Fruit fly (Drosophila melanogaster) whole organism, pupa: ENCODE results near the gene sra.

Source experiments
- CG10348 ChIP-seq: fragments of 200-800 bp; sonication (Bioruptor generic); IDR thresholded peaks from 2 replicates; pipeline ENCODE4 v1.3.6; 2022; ENCODE audit warnings: missing biosample characterization, missing genetic modification characterization
- CG12605 ChIP-seq: fragments of 200-800 bp; sonication (Bioruptor generic); IDR thresholded peaks from 2 replicates; pipeline ENCODE4 v1.3.6; 2022; ENCODE audit warnings: missing biosample characterization, missing genetic modification characterization
- CG13204 ChIP-seq: fragments of 200-800 bp; sonication (Bioruptor generic); optimal IDR thresholded peaks from 2 replicates; lab custom pipeline; 2018; ENCODE audit warnings: missing biosample characterization, mild to moderate bottlenecking, missing genetic modification characterization, moderate library complexity
- CG14655 ChIP-seq: fragments of 200-800 bp; sonication (Bioruptor generic); optimal IDR thresholded peaks from 3 replicates; lab custom pipeline; 2017; ENCODE audit warnings: mild to moderate bottlenecking, missing biosample characterization, missing genetic modification reagents, missing genetic modification characterization
- CG15710 ChIP-seq: fragments of 200-800 bp; sonication (Bioruptor generic); optimal IDR thresholded peaks from 2 replicates; lab custom pipeline; 2018; ENCODE audit warnings: missing biosample characterization, mild to moderate bottlenecking, missing genetic modification characterization, moderate library complexity
- CG17806 ChIP-seq: fragments of 200-800 bp; sonication (Bioruptor generic); optimal IDR thresholded peaks from 2 replicates; lab custom pipeline; 2018; ENCODE audit warnings: missing biosample characterization, mild to moderate bottlenecking, missing genetic modification characterization, moderate library complexity
- CG32121 ChIP-seq: fragments of 200-800 bp; sonication (Bioruptor generic); IDR thresholded peaks from 2 replicates; pipeline ENCODE4 v1.3.6; 2022; ENCODE audit warnings: missing biosample characterization, missing genetic modification characterization
- CG34367 ChIP-seq: fragments of 200-800 bp; sonication (Bioruptor generic); optimal IDR thresholded peaks from 2 replicates; lab custom pipeline; 2018; ENCODE audit warnings: missing biosample characterization, mild to moderate bottlenecking, missing genetic modification characterization
- CG4496 ChIP-seq: fragments of 200-800 bp; sonication (Bioruptor generic); IDR thresholded peaks from 3 replicates; pipeline ENCODE4 v1.3.6; 2022; ENCODE audit warnings: missing biosample characterization, missing genetic modification characterization
- CG8159 ChIP-seq: fragments of 200-800 bp; sonication (Bioruptor generic); optimal IDR thresholded peaks from 3 replicates; lab custom pipeline; 2018; ENCODE audit warnings: missing biosample characterization, mild to moderate bottlenecking, missing genetic modification characterization, moderate library complexity
- CG8301 ChIP-seq: fragments of 200-800 bp; sonication (Bioruptor generic); optimal IDR thresholded peaks from 2 replicates; lab custom pipeline; 2018; ENCODE audit warnings: missing biosample characterization, mild to moderate bottlenecking, missing genetic modification characterization
- CG9948 ChIP-seq: fragments of 200-800 bp; sonication (Bioruptor generic); optimal IDR thresholded peaks from 2 replicates; lab custom pipeline; 2018; ENCODE audit warnings: missing biosample characterization, mild to moderate bottlenecking, missing genetic modification characterization, moderate library complexity
- D1 ChIP-seq: fragments of 200-800 bp; sonication (Bioruptor generic); optimal IDR thresholded peaks from 2 replicates; lab custom pipeline; 2018; ENCODE audit warnings: missing biosample characterization, mild to moderate bottlenecking, missing genetic modification characterization, moderate library complexity
- EcR ChIP-seq: fragments of 200-800 bp; sonication (Bioruptor generic); optimal IDR thresholded peaks from 3 replicates; lab custom pipeline; 2019; ENCODE audit warnings: missing biosample characterization, missing genetic modification characterization, mild to moderate bottlenecking, moderate library complexity, missing genetic modification reagents
- Ets98B ChIP-seq: fragments of 200-800 bp; sonication (Bioruptor generic); IDR thresholded peaks from 2 replicates; pipeline ENCODE4 v1.3.6; 2022; ENCODE audit warnings: missing biosample characterization, missing genetic modification characterization
- Pif1A ChIP-seq: fragments of 200-800 bp; sonication (Bioruptor generic); optimal IDR thresholded peaks from 3 replicates; lab custom pipeline; 2016; ENCODE audit warnings: missing biosample characterization, missing genetic modification characterization
- Pif1B ChIP-seq: fragments of 200-800 bp; sonication (Bioruptor generic); optimal IDR thresholded peaks from 3 replicates; lab custom pipeline; 2016; ENCODE audit warnings: missing biosample characterization, missing genetic modification characterization
- Snoo ChIP-seq: fragments of 200-800 bp; sonication (Bioruptor generic); optimal IDR thresholded peaks from 3 replicates; lab custom pipeline; 2017; ENCODE audit warnings: missing biosample characterization, mild to moderate bottlenecking, missing genetic modification characterization, inconsistent platforms
- fd96Ca ChIP-seq: fragments of 200-800 bp; sonication (Bioruptor generic); IDR thresholded peaks from 3 replicates; pipeline ENCODE4 v1.3.6; 2022; ENCODE audit warnings: missing biosample characterization, missing genetic modification characterization
- gl ChIP-seq: fragments of 200-800 bp; sonication (Bioruptor generic); optimal IDR thresholded peaks from 2 replicates; lab custom pipeline; 2018; ENCODE audit warnings: missing biosample characterization, mild to moderate bottlenecking, missing genetic modification characterization
- rn ChIP-seq: fragments of 200-800 bp; sonication (Bioruptor generic); IDR thresholded peaks from 2 replicates; pipeline ENCODE4 v1.3.6; 2022; ENCODE audit warnings: missing biosample characterization, missing genetic modification characterization

The sra gene

dm6 chr3R:16235941-16236712 lies 49.3 kb downstream of the sra start:
- no peak for TF ChIP-seq CG4496 (GFP tag; lab: Robert Waterston, UW)
- TF ChIP-seq Pif1A (GFP tag; lab: Kevin White, UChicago): peak; percentile 62
- TF ChIP-seq CG13204: peak; percentile 98
- no peak for TF ChIP-seq CG10348 (GFP tag; lab: Robert Waterston, UW)
- TF ChIP-seq gl (tag; lab: Kevin White, UChicago): peak; percentile 30
- TF ChIP-seq CG14655: peak; percentile 95
- no peak for TF ChIP-seq CG32121
- peak; percentile 95 for TF ChIP-seq CG15710
- peak; percentile 80 for TF ChIP-seq CG17806
- peak; percentile 91 for TF ChIP-seq Snoo
- TF ChIP-seq rn (GFP tag; lab: Robert Waterston, UW): no peak
- peak; percentile 87 for TF ChIP-seq CG8301 (tag; lab: Kevin White, UChicago)
- TF ChIP-seq Ets98B: no peak
- no peak for TF ChIP-seq CG12605 (GFP tag; lab: Robert Waterston, UW)
- TF ChIP-seq CG8159 (tag; lab: Kevin White, UChicago): peak; percentile 96
- TF ChIP-seq Pif1B (GFP tag; lab: Kevin White, UChicago): peak; percentile 59
- TF ChIP-seq CG34367: peak; percentile 88
- TF ChIP-seq EcR (GFP tag; lab: Kevin White, UChicago): peak; percentile 68
- TF ChIP-seq D1 (tag; lab: Kevin White, UChicago): peak; percentile 93
- TF ChIP-seq CG9948: peak; percentile 93
- no peak for TF ChIP-seq fd96Ca

dm6 chr3R:16236713-16237641 lies 50.2 kb downstream of the sra start:
- TF ChIP-seq EcR (GFP tag; lab: Kevin White, UChicago): peak; percentile 75
- TF ChIP-seq CG8301 (tag; lab: Kevin White, UChicago): peak; percentile 96
- TF ChIP-seq CG17806: peak; percentile 98
- no peak for TF ChIP-seq fd96Ca
- no peak for TF ChIP-seq CG32121
- TF ChIP-seq CG15710: peak; percentile 98
- peak; percentile 97 for TF ChIP-seq Snoo
- TF ChIP-seq Pif1B (GFP tag; lab: Kevin White, UChicago): peak; percentile 97
- TF ChIP-seq CG34367: peak; percentile 96
- peak; percentile 81 for TF ChIP-seq CG13204
- no peak for TF ChIP-seq CG4496 (GFP tag; lab: Robert Waterston, UW)
- TF ChIP-seq CG14655: peak; percentile 97
- TF ChIP-seq CG8159 (tag; lab: Kevin White, UChicago): peak; percentile 99
- peak; percentile 98 for TF ChIP-seq CG9948
- TF ChIP-seq CG12605 (GFP tag; lab: Robert Waterston, UW): no peak
- TF ChIP-seq D1 (tag; lab: Kevin White, UChicago): peak; percentile 97
- peak; percentile 88 for TF ChIP-seq gl (tag; lab: Kevin White, UChicago)
- peak; percentile 92 for TF ChIP-seq Pif1A (GFP tag; lab: Kevin White, UChicago)

dm6 chr3R:16238016-16238710 lies 51.4 kb downstream of the sra start:
- TF ChIP-seq CG9948 (peak; percentile 47), CG4496 (GFP tag; lab: Robert Waterston, UW) (no peak), CG8301 (tag; lab: Kevin White, UChicago) (peak; percentile 26), fd96Ca (no peak), CG8159 (tag; lab: Kevin White, UChicago) (peak; percentile 68), CG17806 (peak; percentile 35), CG32121 (no peak), Ets98B (no peak), CG14655 (peak; percentile 64), CG10348 (GFP tag; lab: Robert Waterston, UW) (no peak), EcR (GFP tag; lab: Kevin White, UChicago) (peak; percentile 91), CG34367 (peak; percentile 25), CG12605 (GFP tag; lab: Robert Waterston, UW) (no peak), CG13204 (no peak), Pif1A (GFP tag; lab: Kevin White, UChicago) (no peak), D1 (tag; lab: Kevin White, UChicago) (peak; percentile 2), CG15710 (peak; percentile 50), Pif1B (GFP tag; lab: Kevin White, UChicago) (no peak), gl (tag; lab: Kevin White, UChicago) (no peak), rn (GFP tag; lab: Robert Waterston, UW) (no peak), Snoo (peak; percentile 17)

- TF ChIP-seq CG14655 (no peak), CG15710 (no peak), D1 (tag; lab: Kevin White, UChicago) (no peak), Pif1B (GFP tag; lab: Kevin White, UChicago) (no peak), CG13204 (peak; percentile 57)
- TF ChIP-seq, all 21 proteins: peak for 1
Measured at dm6 chr3R:16239304-16239703, 52.5 kb downstream of the sra start.
